Worm (Caenorhabditis elegans) whole organism, L2 larva: Measurements from ENCODE around the gene Y41D4B.1.

Experiments
- C34F6.9 ChIP-seq: fragments of 150-350 bp; optimal IDR thresholded peaks from 2 replicates; lab custom pipeline; 2014; ENCODE audit warnings: missing biosample characterization, missing genetic modification characterization
- F13H6.1 ChIP-seq: sonication (generic microtip); optimal IDR thresholded peaks from 2 replicates; lab custom pipeline; 2016; ENCODE audit warnings: missing genetic modification characterization, missing compliant biosample characterization
- R02D3.7 ChIP-seq: fragments of 150-350 bp; optimal IDR thresholded peaks from 2 replicates; lab custom pipeline; 2014; ENCODE audit warnings: missing biosample characterization, missing genetic modification characterization
- Y55F3AM.14 ChIP-seq: fragments of 200-800 bp; sonication (Bioruptor generic); optimal IDR thresholded peaks from 2 replicates; lab custom pipeline; 2018; ENCODE audit warnings: mild to moderate bottlenecking, missing genetic modification characterization, missing compliant biosample characterization
- ZK546.5 ChIP-seq: sonication (generic microtip); optimal IDR thresholded peaks from 2 replicates; lab custom pipeline; 2017; ENCODE audit warnings: missing biosample characterization, missing genetic modification characterization
- alr-1 ChIP-seq: fragments of 150-350 bp; optimal IDR thresholded peaks from 2 replicates; lab custom pipeline; 2014; ENCODE audit warnings: missing biosample characterization, missing genetic modification characterization
- aly-2 ChIP-seq: fragments of 150-350 bp; optimal IDR thresholded peaks from 2 replicates; lab custom pipeline; 2014; ENCODE audit warnings: missing biosample characterization, missing genetic modification characterization
- ama-1 ChIP-seq: fragments of 150-350 bp; optimal IDR thresholded peaks from 2 replicates; lab custom pipeline; 2018; ENCODE audit warnings: inconsistent platforms
- ceh-16 ChIP-seq: fragments of 150-350 bp; optimal IDR thresholded peaks from 2 replicates; lab custom pipeline; 2014; ENCODE audit warnings: missing biosample characterization, missing genetic modification characterization
- crh-2 ChIP-seq: sonication (generic microtip); optimal IDR thresholded peaks from 2 replicates; lab custom pipeline; 2017; ENCODE audit warnings: missing biosample characterization, missing genetic modification characterization
- dmd-4 ChIP-seq: sonication (generic microtip); optimal IDR thresholded peaks from 2 replicates; lab custom pipeline; 2017; ENCODE audit warnings: missing biosample characterization, missing genetic modification characterization
- egl-27 ChIP-seq: sonication (generic microtip); optimal IDR thresholded peaks from 3 replicates; lab custom pipeline; 2017; ENCODE audit warnings: missing biosample characterization, missing genetic modification reagents, missing genetic modification characterization
- elt-3 ChIP-seq: sonication (generic microtip); optimal IDR thresholded peaks from 2 replicates; lab custom pipeline; 2017; ENCODE audit warnings: missing biosample characterization, missing genetic modification characterization
- fos-1 ChIP-seq: fragments of 150-350 bp; optimal IDR thresholded peaks from 2 replicates; lab custom pipeline; 2014; ENCODE audit warnings: missing biosample characterization, missing genetic modification characterization
- lin-11 ChIP-seq: fragments of 150-350 bp; sonication (generic microtip); optimal IDR thresholded peaks from 2 replicates; lab custom pipeline; 2014; ENCODE audit warnings: missing biosample characterization, missing genetic modification characterization, inconsistent platforms, mixed read lengths
- lin-13 ChIP-seq: fragments of 150-350 bp; optimal IDR thresholded peaks from 2 replicates; lab custom pipeline; 2014; ENCODE audit warnings: missing biosample characterization, missing genetic modification reagents, missing genetic modification characterization
- lin-39 ChIP-seq: fragments of 150-350 bp; optimal IDR thresholded peaks from 2 replicates; lab custom pipeline; 2014; ENCODE audit warnings: missing biosample characterization, missing genetic modification reagents, missing genetic modification characterization
- lsy-2 ChIP-seq, 2 experiments: fragments of 150-350 bp in 1 of 2; sonication (generic microtip) in 1 of 2; optimal IDR thresholded peaks; 2 replicates each; lab custom pipeline; 2014 to 2017; ENCODE audit warnings: missing biosample characterization in 2 of 2, missing genetic modification characterization in 2 of 2
- mab-5 ChIP-seq: fragments of 150-350 bp; optimal IDR thresholded peaks from 2 replicates; lab custom pipeline; 2014; ENCODE audit warnings: missing biosample characterization, missing genetic modification characterization
- mdl-1 ChIP-seq, 2 experiments: fragments of 150-350 bp in 1 of 2; sonication (generic microtip) in 1 of 2; optimal IDR thresholded peaks; 2 replicates each; lab custom pipeline; 2017; ENCODE audit warnings: missing biosample characterization in 2 of 2, missing genetic modification characterization in 2 of 2
- nhr-11 ChIP-seq: fragments of 150-350 bp; optimal IDR thresholded peaks from 2 replicates; lab custom pipeline; 2014; ENCODE audit warnings: missing biosample characterization, missing genetic modification characterization
- nhr-12 ChIP-seq: fragments of 150-350 bp; optimal IDR thresholded peaks from 2 replicates; lab custom pipeline; 2014; ENCODE audit warnings: missing biosample characterization, missing genetic modification characterization
- nhr-21 ChIP-seq: fragments of 150-350 bp; optimal IDR thresholded peaks from 2 replicates; lab custom pipeline; 2014; ENCODE audit warnings: missing biosample characterization, missing genetic modification characterization
- nhr-23 ChIP-seq: fragments of 150-350 bp; optimal IDR thresholded peaks from 2 replicates; lab custom pipeline; 2014; ENCODE audit warnings: missing biosample characterization, missing genetic modification reagents, missing genetic modification characterization
- nhr-237 ChIP-seq: fragments of 150-350 bp; optimal IDR thresholded peaks from 2 replicates; lab custom pipeline; 2014; ENCODE audit warnings: missing biosample characterization, missing genetic modification characterization
- nhr-25 ChIP-seq: fragments of 150-350 bp; sonication (generic microtip); optimal IDR thresholded peaks from 3 replicates; lab custom pipeline; 2014; ENCODE audit warnings: missing biosample characterization, missing genetic modification characterization
- nhr-77 ChIP-seq: fragments of 150-350 bp; optimal IDR thresholded peaks from 2 replicates; lab custom pipeline; 2014; ENCODE audit warnings: missing biosample characterization, missing genetic modification characterization
- peb-1 ChIP-seq: fragments of 150-350 bp; optimal IDR thresholded peaks from 2 replicates; lab custom pipeline; 2014; ENCODE audit warnings: missing biosample characterization, missing genetic modification characterization
- skn-1 ChIP-seq: sonication (generic microtip); optimal IDR thresholded peaks from 2 replicates; lab custom pipeline; 2017; ENCODE audit warnings: missing biosample characterization, missing genetic modification characterization
- sma-3 ChIP-seq: sonication (generic microtip); optimal IDR thresholded peaks from 2 replicates; lab custom pipeline; 2016; ENCODE audit warnings: missing genetic modification reagents, missing genetic modification characterization, missing compliant biosample characterization
- sma-9 ChIP-seq, 2 experiments: fragments of 150-350 bp in 1 of 2; sonication (generic microtip) in 1 of 2; optimal IDR thresholded peaks; 2 replicates each; lab custom pipeline; 2014 to 2016; ENCODE audit warnings: missing genetic modification characterization in 2 of 2, mild to moderate bottlenecking in 1 of 2, missing biosample characterization in 1 of 2, missing compliant biosample characterization in 1 of 2, missing genetic modification reagents in 1 of 2, moderate library complexity in 1 of 2
- snpc-4 ChIP-seq: fragments of 150-350 bp; optimal IDR thresholded peaks from 2 replicates; lab custom pipeline; 2014; ENCODE audit warnings: missing biosample characterization, missing genetic modification characterization
- unc-39 ChIP-seq: fragments of 150-350 bp; optimal IDR thresholded peaks from 2 replicates; lab custom pipeline; 2014; ENCODE audit warnings: missing biosample characterization, missing genetic modification characterization
- unc-55 ChIP-seq: fragments of 150-350 bp; sonication (generic microtip); optimal IDR thresholded peaks from 3 replicates; lab custom pipeline; 2014; ENCODE audit warnings: missing biosample characterization, missing genetic modification reagents, missing genetic modification characterization
- unc-62 ChIP-seq: fragments of 150-350 bp; optimal IDR thresholded peaks from 2 replicates; lab custom pipeline; 2014; ENCODE audit warnings: missing biosample characterization, missing genetic modification reagents, missing genetic modification characterization
- ztf-1 ChIP-seq: fragments of 200-800 bp; sonication (Bioruptor generic); conservative IDR thresholded peaks from 2 replicates; pipeline ENCODE4 v1.3.6; 2022; ENCODE audit warnings: missing genetic modification characterization, missing compliant biosample characterization
- ztf-4 ChIP-seq: fragments of 150-350 bp; optimal IDR thresholded peaks from 2 replicates; lab custom pipeline; 2014; ENCODE audit warnings: missing biosample characterization, missing genetic modification characterization

Y41D4B.1 gene

ce11 chrIV:1711029-1711489 lies 38.6 kb downstream of the Y41D4B.1 start, which contains the start of gene rpi-2:
rpi-2 (plus strand) TSS chrIV:1711262.
- TF ChIP-seq elt-3, result no peak
- no peak for TF ChIP-seq peb-1
- no peak for TF ChIP-seq snpc-4 (tag; lab: Kevin White, UChicago)
- no peak for TF ChIP-seq C34F6.9
- no peak for TF ChIP-seq lin-11 (tag; lab: Kevin White, UChicago)
- TF ChIP-seq Y55F3AM.14 (GFP tag; lab: Kevin White, UChicago), result no peak
- TF ChIP-seq sma-3 (GFP tag; lab: Kevin White, UChicago), result no peak
- TF ChIP-seq dmd-4, result no peak
- TF ChIP-seq unc-55 (GFP tag; lab: Kevin White, UChicago), result no peak
- TF ChIP-seq lin-13 (GFP tag; lab: Kevin White, UChicago), result peak; percentile 30
- peak in 1 of 2 experiments; percentile 12 for TF ChIP-seq lsy-2 (tag; optimal IDR thresholded peaks at IDR 0.05; lab: Kevin White, UChicago)
- peak; percentile 22 for TF ChIP-seq nhr-25 (tag; lab: Kevin White, UChicago)
- TF ChIP-seq unc-62 (GFP tag; lab: Kevin White, UChicago), result no peak
- TF ChIP-seq mab-5 (tag; lab: Kevin White, UChicago), result no peak
- no peak for TF ChIP-seq egl-27 (tag; lab: Kevin White, UChicago)
- TF ChIP-seq ceh-16 (tag; lab: Kevin White, UChicago), result no peak
- no peak for TF ChIP-seq nhr-11 (tag; lab: Kevin White, UChicago)
- TF ChIP-seq aly-2 (tag; lab: Kevin White, UChicago), result no peak
- TF ChIP-seq R02D3.7 (tag; lab: Kevin White, UChicago), result no peak
- TF ChIP-seq alr-1, result no peak
- no peak for TF ChIP-seq nhr-77 (tag; lab: Kevin White, UChicago)
- no peak for TF ChIP-seq mdl-1 (tag; optimal IDR thresholded peaks at IDR 0.05; lab: Kevin White, UChicago)
- no peak for TF ChIP-seq ztf-4 (tag; lab: Kevin White, UChicago)
- no peak for TF ChIP-seq crh-2
- no peak for TF ChIP-seq nhr-12 (tag; lab: Kevin White, UChicago)
- no peak for TF ChIP-seq skn-1 (tag; lab: Kevin White, UChicago)
- peak; percentile 50 for TF ChIP-seq ZK546.5 (tag; lab: Kevin White, UChicago)
- TF ChIP-seq sma-9 (GFP tag; optimal IDR thresholded peaks at IDR 0.05; lab: Kevin White, UChicago), result no peak
- no peak for TF ChIP-seq sma-9 (tag; optimal IDR thresholded peaks at IDR 0.05; lab: Kevin White, UChicago)

DNA sequence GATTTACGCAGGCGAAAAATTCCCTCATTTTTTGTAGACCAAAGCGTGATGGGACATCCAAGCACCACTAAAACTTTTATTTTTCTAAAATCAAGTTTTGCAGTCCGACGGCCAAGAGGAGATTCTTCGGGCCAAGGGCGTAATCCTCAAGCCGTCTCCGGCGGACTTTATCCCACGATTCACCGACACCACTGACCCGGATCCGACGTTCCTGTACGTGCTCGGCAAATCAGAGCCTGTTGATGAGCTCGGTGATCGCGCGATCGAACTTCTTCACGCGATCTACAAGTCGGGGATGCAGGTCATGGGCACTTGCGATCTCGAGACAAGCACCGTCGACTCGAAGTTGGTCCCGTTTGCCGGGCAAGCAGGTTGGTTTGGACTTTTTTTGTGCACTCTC lies 41.1 kb downstream of the Y41D4B.1 start:
- TF ChIP-seq ceh-16 (tag; lab: Kevin White, UChicago) (no peak), nhr-21 (tag; lab: Kevin White, UChicago) (no peak), nhr-25 (tag; lab: Kevin White, UChicago) (no peak), fos-1 (tag; lab: Kevin White, UChicago) (no peak), egl-27 (tag; lab: Kevin White, UChicago) (no peak)

DNA sequence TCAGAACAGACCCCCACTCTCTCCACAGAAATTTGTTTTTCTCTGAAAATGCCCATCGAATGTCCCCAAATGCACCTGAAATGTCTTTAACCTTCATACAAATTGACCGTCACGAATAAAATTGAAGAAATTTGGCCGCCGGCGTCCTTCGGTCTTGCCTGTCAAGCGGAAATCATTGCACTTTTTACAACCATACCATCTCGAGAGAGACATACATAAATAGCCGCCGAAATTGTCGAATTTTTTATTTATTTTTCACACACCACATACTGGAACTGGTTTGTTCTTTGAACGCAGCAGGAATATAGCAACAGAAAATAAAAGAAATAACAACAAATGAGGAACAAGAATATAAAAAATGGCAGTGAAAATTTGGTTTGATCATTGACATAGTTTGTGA lies 43.2 kb downstream of the Y41D4B.1 start:
- peak; percentile 74 for TF ChIP-seq nhr-25 (tag; lab: Kevin White, UChicago)
- no peak for TF ChIP-seq snpc-4 (tag; lab: Kevin White, UChicago)

DNA sequence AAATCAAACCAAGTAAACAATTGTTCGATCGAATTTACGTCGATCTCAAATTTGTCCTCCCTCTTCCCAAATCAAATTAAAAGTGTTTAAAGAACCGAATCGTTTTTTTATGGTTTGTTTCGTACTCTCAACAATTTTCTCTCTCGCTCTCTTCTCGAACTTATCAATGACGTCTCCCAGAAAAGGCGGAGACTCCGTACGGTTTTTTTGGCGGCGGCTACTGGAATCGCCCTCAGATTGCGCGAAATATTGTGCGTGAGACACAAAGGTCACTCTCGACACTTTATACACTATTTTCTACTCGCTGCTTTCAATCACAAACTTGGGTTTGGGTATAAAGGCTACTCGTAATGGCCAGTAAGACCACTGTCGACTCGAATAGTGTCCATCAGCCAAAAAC lies 48.0 kb downstream of the Y41D4B.1 start, which contains the start of gene epic-2:
TSS of gene epic-2 (plus strand) at position 317 of the 400 bp plus-strand sequence.
- TF ChIP-seq sma-3 (GFP tag; lab: Kevin White, UChicago), result peak; percentile 9
- TF ChIP-seq ZK546.5 (tag; lab: Kevin White, UChicago), result no peak
- no peak for TF ChIP-seq fos-1 (tag; lab: Kevin White, UChicago)
- peak; percentile 29 for TF ChIP-seq nhr-25 (tag; lab: Kevin White, UChicago)
- peak; percentile 53 for TF ChIP-seq ama-1
- no peak for TF ChIP-seq alr-1
- no peak for TF ChIP-seq unc-39 (tag; lab: Kevin White, UChicago)
- TF ChIP-seq nhr-237 (tag; lab: Kevin White, UChicago), result no peak

DNA sequence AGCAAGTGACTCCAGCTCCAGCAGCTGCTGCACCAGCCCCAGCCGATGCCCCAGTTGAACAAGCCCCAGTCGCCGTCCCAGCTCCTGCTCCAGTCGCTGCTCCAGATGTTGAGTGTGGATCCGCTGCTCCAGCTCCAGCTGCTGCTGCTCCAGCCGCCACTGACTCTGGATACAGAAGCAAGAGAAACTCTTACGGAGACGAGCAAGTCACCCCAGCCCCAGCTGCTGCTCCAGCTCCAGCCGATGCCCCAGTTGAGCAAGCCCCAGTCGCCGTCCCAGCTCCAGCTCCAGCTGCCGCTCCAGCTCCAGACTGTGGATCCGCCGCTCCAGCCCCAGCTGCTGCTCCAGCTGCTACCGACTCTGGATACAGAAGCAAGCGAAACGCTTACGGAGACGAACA lies 49.1 kb downstream of the Y41D4B.1 start:
- TF ChIP-seq skn-1 (tag; lab: Kevin White, UChicago) (no peak), ztf-1 (GFP tag; lab: Robert Waterston, UW) (no peak), R02D3.7 (tag; lab: Kevin White, UChicago) (no peak), lin-39 (no peak), fos-1 (tag; lab: Kevin White, UChicago) (no peak), elt-3 (no peak), F13H6.1 (tag; lab: Kevin White, UChicago) (no peak), nhr-23 (tag; lab: Kevin White, UChicago) (no peak)
